Fruit fly (Drosophila melanogaster) whole organism, wandering third instar larva: ENCODE data around the gene PolE2.

Experiments used
- CG32264 ChIP-seq: fragments of 200-800 bp; sonication (Bioruptor generic); optimal IDR thresholded peaks from 2 replicates; lab custom pipeline; 2016; ENCODE audit warnings: missing biosample characterization, missing genetic modification characterization
- CrebA ChIP-seq: fragments of 200-800 bp; sonication (Bioruptor generic); optimal IDR thresholded peaks from 2 replicates; lab custom pipeline; 2016; ENCODE audit warnings: missing biosample characterization, mild to moderate bottlenecking, missing genetic modification characterization, borderline replicate concordance
- Sp1 ChIP-seq: fragments of 200-800 bp; sonication (Bioruptor generic); optimal IDR thresholded peaks from 3 replicates; lab custom pipeline; 2019; ENCODE audit warnings: missing biosample characterization, mild to moderate bottlenecking, missing genetic modification characterization, moderate library complexity
- usp ChIP-seq: fragments of >200 bp; optimal IDR thresholded peaks from 2 replicates; lab custom pipeline; 2017; ENCODE audit warnings: missing biosample characterization, missing genetic modification characterization

- TF ChIP-seq CrebA (GFP tag; lab: Kevin White, UChicago): no peak
- TF ChIP-seq CG32264 (GFP tag; lab: Kevin White, UChicago): no peak
- TF ChIP-seq usp: no peak
- TF ChIP-seq Sp1 (GFP tag; lab: Kevin White, UChicago): peak; percentile 34
These were observed 29.1 kb upstream of the PolE2 start for dm6 chr3L:5926015-5926988.
